Worm (Caenorhabditis elegans) whole organism, L1 larva: Measurements from ENCODE around the gene sma-5.

ENCODE experiments used
- C16A3.4 ChIP-seq: fragments of 150-350 bp; optimal IDR thresholded peaks from 2 replicates; lab custom pipeline; 2014; ENCODE audit warnings: missing biosample characterization, missing genetic modification characterization
- ces-1 ChIP-seq: fragments of 150-350 bp; optimal IDR thresholded peaks from 2 replicates; lab custom pipeline; 2014; ENCODE audit warnings: missing biosample characterization, missing genetic modification reagents, missing genetic modification characterization
- nhr-76 ChIP-seq: sonication (generic microtip); optimal IDR thresholded peaks from 2 replicates; lab custom pipeline; 2017; ENCODE audit warnings: missing biosample characterization, missing genetic modification characterization
- pax-3 ChIP-seq: fragments of 200-800 bp; sonication (Bioruptor generic); optimal IDR thresholded peaks from 2 replicates; lab custom pipeline; 2018; ENCODE audit warnings: mild to moderate bottlenecking, missing genetic modification characterization, moderate library complexity, missing compliant biosample characterization
- zag-1 ChIP-seq: fragments of 150-350 bp; optimal IDR thresholded peaks from 2 replicates; lab custom pipeline; 2014; ENCODE audit warnings: missing biosample characterization, missing genetic modification characterization

DNA sequence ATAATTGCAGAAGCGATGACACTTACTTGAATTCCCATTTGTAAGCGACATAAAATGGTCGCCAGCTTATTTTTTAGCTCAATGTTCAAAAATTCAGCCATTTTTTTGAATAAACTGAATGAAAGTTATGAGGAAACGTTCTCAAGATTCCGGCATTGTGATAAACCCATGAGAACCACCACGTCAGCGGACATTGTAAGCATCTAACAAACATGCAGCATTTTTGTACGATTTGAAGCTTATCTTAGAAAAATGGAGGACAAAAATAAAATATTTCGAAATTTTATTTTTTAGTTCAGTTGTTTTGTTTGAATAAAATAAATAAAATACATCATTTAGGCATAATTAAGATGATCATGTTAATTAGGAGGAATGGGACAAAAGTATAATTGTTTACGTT is 52.1 kb downstream of the sma-5 start, which contains the start of gene T08D10.4:
- TF ChIP-seq nhr-76 (tag; lab: Kevin White, UChicago) (no peak), ces-1 (no peak), pax-3 (tag; lab: Kevin White, UChicago) (no peak), zag-1 (no peak), C16A3.4 (tag; lab: Kevin White, UChicago) (no peak)
